Fruit fly (Drosophila melanogaster) whole organism, embryonic: ENCODE results near the gene CG9799.

ENCODE experiments used
- C15 ChIP-seq: fragments of 200-800 bp; sonication (Bioruptor generic); IDR thresholded peaks from 3 replicates; pipeline ENCODE4 v1.3.6; 2022; ENCODE audit warnings: missing biosample characterization, missing genetic modification characterization
- CG10274 ChIP-seq: fragments of 200-800 bp; sonication (Bioruptor generic); optimal IDR thresholded peaks from 3 replicates; lab custom pipeline; 2017; ENCODE audit warnings: missing biosample characterization, mild to moderate bottlenecking, missing genetic modification characterization
- CG10366 ChIP-seq: fragments of 200-800 bp; sonication (Bioruptor generic); IDR thresholded peaks from 2 replicates; pipeline ENCODE4 v1.3.6; 2022; ENCODE audit warnings: missing biosample characterization, missing genetic modification characterization
- CG15269 ChIP-seq: fragments of 200-800 bp; sonication (Bioruptor generic); optimal IDR thresholded peaks from 2 replicates; lab custom pipeline; 2018; ENCODE audit warnings: missing biosample characterization, mild to moderate bottlenecking, missing genetic modification characterization, moderate library complexity
- CG15696 ChIP-seq: fragments of 200-800 bp; sonication (Bioruptor generic); optimal IDR thresholded peaks from 2 replicates; lab custom pipeline; 2019; ENCODE audit warnings: missing biosample characterization, mild to moderate bottlenecking, missing genetic modification characterization, moderate library complexity
- CG2889 ChIP-seq: fragments of 200-800 bp; sonication (Bioruptor generic); IDR thresholded peaks from 3 replicates; pipeline ENCODE4 v1.3.6; 2022; ENCODE audit warnings: missing biosample characterization, missing genetic modification characterization
- CG31441 ChIP-seq: fragments of 200-800 bp; sonication (Bioruptor generic); IDR thresholded peaks from 2 replicates; pipeline ENCODE4 v1.3.6; 2022; ENCODE audit warnings: missing biosample characterization, missing genetic modification characterization
- CG32532 ChIP-seq: fragments of 200-800 bp; sonication (Bioruptor generic); IDR thresholded peaks from 2 replicates; pipeline ENCODE4 v1.3.6; 2022; ENCODE audit warnings: missing biosample characterization, missing genetic modification characterization
- CG3726 ChIP-seq: fragments of 200-800 bp; sonication (Bioruptor generic); IDR thresholded peaks from 3 replicates; pipeline ENCODE4, ENCODE4 v1.3.6; 2022; ENCODE audit warnings: missing biosample characterization, missing genetic modification characterization
- CG4617 ChIP-seq: fragments of 200-800 bp; sonication (Bioruptor generic); optimal IDR thresholded peaks from 3 replicates; lab custom pipeline; 2016; ENCODE audit warnings: missing biosample characterization, missing genetic modification characterization, borderline replicate concordance
- CG6791 ChIP-seq: fragments of 200-800 bp; sonication (Bioruptor generic); IDR thresholded peaks from 3 replicates; pipeline ENCODE4 v1.3.6; 2022; ENCODE audit warnings: missing biosample characterization, missing genetic modification characterization; ENCODE audit not compliant: partially characterized antibody
- Dref ChIP-seq: fragments of 200-800 bp; sonication (Bioruptor generic); IDR thresholded peaks from 2 replicates; pipeline ENCODE4 v1.3.6; 2022; ENCODE audit warnings: missing biosample characterization, missing genetic modification characterization
- ERR ChIP-seq: fragments of 200-800 bp; sonication (Bioruptor generic); optimal IDR thresholded peaks from 2 replicates; lab custom pipeline; 2016; ENCODE audit warnings: missing biosample characterization, missing genetic modification characterization
- Hr39 ChIP-seq: fragments of >200 bp; optimal IDR thresholded peaks from 2 replicates; lab custom pipeline; 2017
- MESR4 ChIP-seq: fragments of 200-800 bp; sonication (Bioruptor generic); optimal IDR thresholded peaks from 2 replicates; lab custom pipeline; 2018; ENCODE audit warnings: missing biosample characterization, mild to moderate bottlenecking, missing genetic modification characterization, moderate library complexity
- NC2β ChIP-seq: fragments of 200-800 bp; sonication (Bioruptor generic); optimal IDR thresholded peaks from 2 replicates; lab custom pipeline; 2016; ENCODE audit warnings: missing biosample characterization, missing genetic modification characterization
- Oli ChIP-seq: fragments of 200-800 bp; sonication (Bioruptor generic); optimal IDR thresholded peaks from 2 replicates; lab custom pipeline; 2018; ENCODE audit warnings: missing biosample characterization, mild to moderate bottlenecking, missing genetic modification characterization, moderate library complexity
- Optix ChIP-seq: fragments of 200-800 bp; sonication (Bioruptor generic); IDR thresholded peaks from 3 replicates; pipeline ENCODE4 v1.3.6; 2022; ENCODE audit warnings: missing biosample characterization, missing genetic modification characterization
- Sin3A ChIP-seq: fragments of >200 bp; optimal IDR thresholded peaks from 2 replicates; lab custom pipeline; 2018
- TFAM ChIP-seq: fragments of 200-800 bp; sonication (Bioruptor generic); optimal IDR thresholded peaks from 2 replicates; lab custom pipeline; 2017; ENCODE audit warnings: missing biosample characterization, missing genetic modification characterization, inconsistent platforms
- aop ChIP-seq: fragments of 200-800 bp; sonication (Bioruptor generic); IDR thresholded peaks from 2 replicates; pipeline ENCODE4 v1.3.6; 2022; ENCODE audit warnings: missing biosample characterization, missing genetic modification characterization
- br ChIP-seq: fragments of >200 bp; optimal IDR thresholded peaks from 2 replicates; lab custom pipeline; 2017
- crp ChIP-seq, 2 experiments: fragments of 200-800 bp; sonication (Bioruptor generic); optimal IDR thresholded peaks; 2 replicates in 1 of 2; 3 replicates in 1 of 2; lab custom pipeline; 2017; ENCODE audit warnings: missing biosample characterization in 2 of 2, missing genetic modification characterization in 2 of 2, mild to moderate bottlenecking in 1 of 2, moderate library complexity in 1 of 2
- da ChIP-seq: fragments of 200-800 bp; sonication (Bioruptor generic); optimal IDR thresholded peaks from 2 replicates; lab custom pipeline; 2016; ENCODE audit warnings: missing biosample characterization, missing genetic modification characterization
- dati ChIP-seq: fragments of 200-800 bp; sonication (Bioruptor generic); IDR thresholded peaks from 2 replicates; pipeline ENCODE4 v1.3.6; 2022; ENCODE audit warnings: missing biosample characterization, missing genetic modification characterization
- dimm ChIP-seq: fragments of 200-800 bp; sonication (Bioruptor generic); IDR thresholded peaks from 2 replicates; pipeline ENCODE4 v1.3.6; 2022; ENCODE audit warnings: missing biosample characterization, missing genetic modification characterization
- eyg ChIP-seq: fragments of 200-800 bp; sonication (Bioruptor generic); optimal IDR thresholded peaks from 3 replicates; lab custom pipeline; 2016; ENCODE audit warnings: missing biosample characterization, missing genetic modification characterization
- fru ChIP-seq: fragments of >200 bp; optimal IDR thresholded peaks from 2 replicates; lab custom pipeline; 2017
- grn ChIP-seq: fragments of 200-800 bp; sonication (Bioruptor generic); optimal IDR thresholded peaks from 3 replicates; lab custom pipeline; 2017; ENCODE audit warnings: missing biosample characterization, missing genetic modification characterization
- gro ChIP-seq: fragments of 200-800 bp; sonication (Bioruptor generic); optimal IDR thresholded peaks from 2 replicates; lab custom pipeline; 2016; ENCODE audit warnings: missing biosample characterization, missing genetic modification characterization
- hth ChIP-seq: fragments of >200 bp; optimal IDR thresholded peaks from 2 replicates; lab custom pipeline; 2017; ENCODE audit warnings: inconsistent platforms
- jigr1 ChIP-seq: fragments of 200-800 bp; sonication (Bioruptor generic); IDR thresholded peaks from 3 replicates; pipeline ENCODE4 v1.3.6; 2022; ENCODE audit warnings: missing biosample characterization, missing genetic modification characterization
- lola ChIP-seq, 3 experiments: fragments of >200 bp in 2 of 3; fragments of 200-800 bp in 1 of 3; sonication (Bioruptor generic) in 1 of 3; optimal IDR thresholded peaks; 2 replicates each; lab custom pipeline; 2017 to 2019; ENCODE audit warnings: missing biosample characterization in 3 of 3, missing genetic modification characterization in 3 of 3, mild to moderate bottlenecking in 1 of 3, moderate library complexity in 1 of 3
- luna ChIP-seq: fragments of 200-800 bp; sonication (Bioruptor generic); optimal IDR thresholded peaks from 2 replicates; lab custom pipeline; 2016; ENCODE audit warnings: missing biosample characterization, missing genetic modification characterization
- oc ChIP-seq: fragments of 200-800 bp; sonication (Bioruptor generic); optimal IDR thresholded peaks from 2 replicates; lab custom pipeline; 2018; ENCODE audit warnings: missing biosample characterization, mild to moderate bottlenecking, missing genetic modification characterization, moderate library complexity
- row ChIP-seq: fragments of 200-800 bp; sonication (Bioruptor generic); IDR thresholded peaks from 3 replicates; pipeline ENCODE4 v1.3.6; 2022; ENCODE audit warnings: missing biosample characterization, missing genetic modification characterization
- shn ChIP-seq: fragments of 200-800 bp; sonication (Bioruptor generic); optimal IDR thresholded peaks from 3 replicates; lab custom pipeline; 2016; ENCODE audit warnings: missing biosample characterization, missing genetic modification characterization
- stwl ChIP-seq: fragments of 200-800 bp; sonication (Bioruptor generic); optimal IDR thresholded peaks from 3 replicates; lab custom pipeline; 2018; ENCODE audit warnings: missing biosample characterization, mild to moderate bottlenecking, missing genetic modification characterization, moderate library complexity
- tx ChIP-seq: fragments of 200-800 bp; sonication (Bioruptor generic); optimal IDR thresholded peaks from 2 replicates; lab custom pipeline; 2016; ENCODE audit warnings: missing biosample characterization, missing genetic modification characterization
- wor ChIP-seq: fragments of 200-800 bp; sonication (Bioruptor generic); IDR thresholded peaks from 2 replicates; pipeline ENCODE4 v1.3.6; 2022; ENCODE audit warnings: missing biosample characterization, missing genetic modification characterization
- yki ChIP-seq: fragments of >200 bp; optimal IDR thresholded peaks from 3 replicates; lab custom pipeline; 2018

Gene CG9799

dm6 chr3R:13400902-13401721, 12.6 kb upstream of the CG9799 start (continued):
- TF ChIP-seq lola (GFP tag; optimal IDR thresholded peaks at IDR 0.05; lab: Kevin White, UChicago) (peak in 1 of 3 experiments; percentile 94), CG10274 (GFP tag; lab: Kevin White, UChicago) (peak; percentile 77), jigr1 (GFP tag; lab: Robert Waterston, UW) (peak; percentile 68; the same call in 2 of the 3 replicates), Oli (tag; lab: Kevin White, UChicago) (peak; percentile 96), CG10366 (GFP tag; lab: Robert Waterston, UW) (peak; percentile 78), CG32532 (GFP tag; lab: Robert Waterston, UW) (peak; percentile 89), hth (lab: Kevin White, UChicago) (no peak), fru (lab: Kevin White, UChicago) (no peak), CG15269 (tag; lab: Kevin White, UChicago) (peak; percentile 90), dati (GFP tag; lab: Robert Waterston, UW) (0 out of 2 replicates have a peak, but pooled peaks have one; percentile 23), TFAM (peak; percentile 53), grn (GFP tag; lab: Kevin White, UChicago) (peak; percentile 57), NC2β (GFP tag; lab: Kevin White, UChicago) (peak; percentile 77), ERR (GFP tag; lab: Kevin White, UChicago) (peak; percentile 52), stwl (peak; percentile 6), CG4617 (GFP tag; lab: Kevin White, UChicago) (peak; percentile 75), row (peak; percentile 88), CG6791 (GFP tag; lab: Robert Waterston, UW) (no peak), luna (GFP tag; lab: Kevin White, UChicago) (peak; percentile 73), br (lab: Kevin White, UChicago) (no peak), CG3726 (GFP tag; lab: Robert Waterston, UW) (peak; percentile 80; the same call in 2 of the 3 replicates), dimm (GFP tag; lab: Robert Waterston, UW) (peak; percentile 11; the same call in 1 of the 2 replicates), eyg (GFP tag; lab: Kevin White, UChicago) (peak; percentile 76), Hr39 (lab: Kevin White, UChicago) (no peak), CG15696 (peak; percentile 88), shn (GFP tag; lab: Kevin White, UChicago) (peak; percentile 92), Optix (GFP tag; lab: Robert Waterston, UW) (no peak), wor (GFP tag; lab: Robert Waterston, UW) (peak; percentile 83), Sin3A (lab: Kevin White, UChicago) (no peak), da (peak; percentile 76), oc (tag; lab: Kevin White, UChicago) (peak; percentile 87), tx (peak; percentile 86), CG31441 (GFP tag; lab: Robert Waterston, UW) (peak; percentile 90), yki (lab: Kevin White, UChicago) (no peak), gro (GFP tag; lab: Kevin White, UChicago) (peak; percentile 55)

dm6 chr3R:13397535-13397934, 9.0 kb upstream of the CG9799 start, which contains the start of gene CG14377:
CG14377 (plus strand) TSS chr3R:13397835.
- TF ChIP-seq C15 (GFP tag; lab: Robert Waterston, UW), result no peak
- no peak for TF ChIP-seq crp (GFP tag; optimal IDR thresholded peaks at IDR 0.05; lab: Kevin White, UChicago)
- no peak for TF ChIP-seq br (lab: Kevin White, UChicago)
- no peak for TF ChIP-seq MESR4 (GFP tag; lab: Kevin White, UChicago)
- no peak for TF ChIP-seq CG2889 (GFP tag; lab: Robert Waterston, UW)
- 0 out of 2 replicates have a peak, but pooled peaks have one; percentile 19 for TF ChIP-seq Dref (GFP tag; lab: Robert Waterston, UW)
- TF ChIP-seq aop (GFP tag; lab: Robert Waterston, UW), result no peak
